Fruit fly (Drosophila melanogaster) ovary, adult (tissue): Measurements from ENCODE around the gene CG3769.

Experiments
- CG17801 ChIP-seq: fragments of 200-800 bp; optimal IDR thresholded peaks from 2 replicates; lab custom pipeline; 2019; ENCODE audit warnings: missing biosample characterization, mild to moderate bottlenecking, missing genetic modification characterization, moderate library complexity; ENCODE audit not compliant: partially characterized antibody

Gene CG3769

DNA sequence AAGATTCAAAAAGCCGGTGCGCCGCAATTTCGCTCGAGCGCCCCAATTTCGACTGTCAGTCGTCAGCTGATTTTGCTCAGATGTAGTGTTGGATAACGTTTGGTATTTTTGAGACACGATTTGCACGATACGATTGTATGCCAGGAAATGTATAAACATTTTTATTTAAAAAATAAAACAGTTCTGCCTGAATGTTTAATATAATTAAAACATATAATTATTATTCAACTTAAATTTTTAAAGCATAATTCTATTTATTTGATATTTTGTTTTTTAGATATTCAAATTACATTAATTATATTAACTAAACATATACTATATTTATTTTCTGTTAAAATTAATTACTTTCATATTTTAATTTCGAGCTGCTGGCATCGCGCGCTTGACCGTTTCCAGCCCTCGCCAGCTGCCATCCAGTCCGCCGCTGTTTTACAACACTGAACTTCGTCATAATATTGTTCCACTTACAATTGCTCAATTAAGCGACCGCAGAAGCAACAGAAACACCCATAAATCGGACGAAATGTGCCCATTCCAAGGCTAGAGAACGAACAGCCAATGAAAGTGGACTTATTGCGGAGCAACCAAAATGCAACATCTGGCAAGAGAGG lies 4.1 kb upstream of the CG3769 start, which contains the start of the genes FucTB and scat:
Gene FucTB, minus strand, starts transcription at position 61 of the 611 bp plus-strand sequence.
Gene scat, plus strand, starts transcription at position 414 of the 611 bp plus-strand sequence.
- peak; percentile 85 for TF ChIP-seq CG17801 (GFP tag; lab: Kevin White, UChicago)

DNA sequence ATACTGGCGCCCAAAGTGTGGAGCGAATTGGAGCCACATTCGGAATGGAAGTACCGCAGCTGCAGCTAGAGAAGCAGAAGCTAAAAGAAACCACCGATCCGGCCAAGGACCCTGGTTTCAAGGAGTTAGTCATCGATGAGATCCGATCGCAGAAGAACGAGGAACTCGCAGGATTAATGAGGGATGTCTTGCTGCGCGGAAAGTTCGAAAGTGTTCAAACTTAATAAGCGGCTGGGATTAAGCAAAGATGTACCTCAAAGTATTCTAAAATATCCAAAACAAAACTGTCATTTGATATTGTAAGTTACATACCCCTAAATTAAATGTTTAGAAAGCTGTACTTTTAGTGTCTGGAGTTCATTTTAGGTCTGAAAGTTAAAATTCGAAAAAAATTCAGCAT lies 1.3 kb downstream of the CG3769 start, which contains the start of gene RpS28-like:
Gene RpS28-like, plus strand, starts transcription at position 301 of the 400 bp plus-strand sequence.
- TF ChIP-seq CG17801 (GFP tag; lab: Kevin White, UChicago) = no peak

DNA sequence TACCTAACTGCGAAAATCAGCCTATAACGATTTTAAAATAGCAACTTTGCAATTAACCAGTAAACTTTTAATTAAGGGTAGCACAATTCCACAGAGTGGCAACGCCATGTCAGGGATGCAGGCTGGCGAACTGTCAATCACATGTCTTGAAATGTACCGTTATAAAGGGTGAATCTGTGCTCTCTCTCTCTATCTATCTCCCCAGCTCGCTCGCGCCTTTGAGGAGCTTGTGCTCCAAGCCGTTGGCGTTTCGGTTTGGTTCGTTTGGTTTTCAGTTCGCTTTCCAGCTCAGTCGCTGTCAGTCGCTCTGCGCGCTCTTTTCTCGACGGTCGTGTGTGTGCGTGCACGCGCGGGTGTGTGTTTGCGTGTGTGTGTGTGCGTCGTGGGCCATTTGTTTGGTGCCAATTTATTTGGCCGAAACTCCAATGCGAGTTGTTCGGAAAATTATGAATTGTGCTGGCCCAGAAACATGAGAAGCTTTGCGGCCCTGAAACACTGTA lies 2.1 kb downstream of the CG3769 start, which contains the start of gene numb:
Gene numb, plus strand, starts transcription at position 254 of the 500 bp plus-strand sequence.
- TF ChIP-seq CG17801 (GFP tag; lab: Kevin White, UChicago) = peak; percentile 55

DNA sequence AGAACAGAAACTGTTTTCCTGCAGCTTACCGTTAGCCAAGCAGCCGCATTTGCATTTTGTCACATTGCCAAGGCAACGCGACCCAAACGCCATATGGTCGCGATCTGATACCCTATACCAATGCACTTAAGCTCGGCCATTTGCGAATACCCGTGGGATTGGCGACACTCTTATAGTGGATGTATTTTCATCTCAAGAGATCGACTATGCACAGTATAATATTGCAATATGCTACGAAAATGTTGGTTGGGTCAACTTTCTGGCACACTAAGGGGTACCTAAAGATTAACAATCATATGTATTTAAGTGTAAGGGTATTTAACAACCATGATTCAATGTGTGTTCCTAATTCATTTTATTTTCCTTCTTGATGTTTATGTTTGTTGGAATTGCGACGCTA lies 3.0 kb downstream of the CG3769 start:
- TF ChIP-seq CG17801 (GFP tag; lab: Kevin White, UChicago) = peak; percentile 37

DNA sequence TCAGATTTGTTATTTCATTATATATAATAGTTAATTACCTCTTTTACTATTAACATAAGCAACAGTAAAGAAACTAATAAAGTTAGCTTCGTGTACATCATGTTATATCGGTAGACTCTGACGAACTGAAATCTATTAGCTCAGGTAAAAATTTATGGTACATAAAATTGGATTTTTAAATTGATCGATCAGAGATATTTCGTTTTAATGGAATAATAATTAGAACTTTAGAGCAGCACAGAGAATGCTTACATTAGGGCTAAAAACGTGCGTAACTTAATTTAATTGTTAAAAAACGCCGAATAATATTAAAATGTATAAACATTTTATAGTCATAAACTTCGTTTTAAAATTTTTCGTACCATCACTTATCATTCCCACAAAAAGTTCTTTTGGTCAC lies 5.4 kb downstream of the CG3769 start, which contains the start of gene CG33723:
Gene CG33723, minus strand, starts transcription at position 101 of the 400 bp plus-strand sequence.
- no peak for TF ChIP-seq CG17801 (GFP tag; lab: Kevin White, UChicago)

DNA sequence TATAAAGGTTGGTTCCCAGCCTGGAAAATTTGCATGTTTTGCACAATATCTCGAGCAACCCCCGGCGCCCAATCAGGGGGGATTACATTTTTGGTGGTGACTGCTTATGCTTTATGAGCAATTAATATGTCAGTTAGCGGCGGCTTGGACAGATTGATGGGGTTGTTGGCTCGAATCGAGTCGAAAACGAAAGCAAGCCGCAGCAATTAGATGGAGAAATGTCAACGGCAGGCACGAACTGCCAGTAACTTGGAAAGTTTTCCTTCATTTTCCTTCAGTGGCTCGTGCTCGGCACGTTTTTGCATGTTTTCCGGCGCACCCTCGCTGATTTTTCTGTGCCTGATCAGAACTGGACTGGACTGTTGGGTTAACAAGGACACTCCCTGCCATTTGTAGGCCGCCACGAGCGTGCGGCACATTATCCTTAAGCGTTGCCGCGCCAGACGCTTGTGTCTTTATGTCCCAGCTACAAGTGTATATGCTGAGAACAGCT lies 7.6 kb downstream of the CG3769 start:
- TF ChIP-seq CG17801 (GFP tag; lab: Kevin White, UChicago) = no peak

DNA sequence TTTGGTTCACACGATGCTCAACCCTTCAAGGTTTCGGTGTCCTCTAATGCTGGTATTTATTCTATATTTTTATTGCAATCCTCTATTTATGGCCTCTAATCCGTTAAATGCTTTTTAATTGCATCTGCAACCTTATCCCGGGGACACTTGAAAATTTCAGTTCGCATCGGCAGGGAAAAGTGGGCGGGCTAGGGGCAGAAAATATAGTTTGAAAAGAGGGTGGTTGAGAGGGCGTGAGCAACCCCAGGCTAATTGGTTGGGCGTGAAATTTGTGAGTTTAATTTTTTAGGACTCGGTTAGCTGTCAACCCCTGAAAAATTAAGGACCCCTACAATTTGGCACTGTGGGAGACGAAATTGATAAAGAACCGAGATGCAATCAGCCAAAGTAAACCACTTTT lies 10.6 kb downstream of the CG3769 start:
- no peak for TF ChIP-seq CG17801 (GFP tag; lab: Kevin White, UChicago)

DNA sequence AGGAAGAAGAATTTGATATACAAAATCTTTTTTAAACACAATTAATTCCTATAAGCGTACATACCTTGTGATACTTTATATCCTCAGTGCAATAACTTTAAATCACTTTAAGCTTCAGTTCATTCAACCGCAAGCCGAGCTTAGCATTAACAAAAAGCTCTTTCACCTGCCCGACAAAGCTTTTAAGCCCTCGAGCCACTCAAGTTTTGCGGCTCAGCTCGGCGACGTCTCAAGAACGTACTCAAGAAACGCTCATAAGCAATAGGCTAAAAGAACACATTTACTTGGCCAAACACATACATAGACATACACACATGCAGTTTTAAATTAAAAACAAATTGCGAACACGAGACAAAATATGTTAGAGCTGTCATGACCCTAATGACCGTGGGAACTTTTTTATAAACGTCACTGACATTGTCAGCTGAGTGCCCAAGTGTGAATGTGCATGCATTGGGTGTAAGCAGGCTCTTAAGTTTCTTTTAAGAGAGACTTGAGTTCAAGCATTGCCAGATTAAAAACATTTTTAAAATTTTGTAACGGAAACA lies 11.3 kb downstream of the CG3769 start:
- TF ChIP-seq CG17801 (GFP tag; lab: Kevin White, UChicago) = no peak

DNA sequence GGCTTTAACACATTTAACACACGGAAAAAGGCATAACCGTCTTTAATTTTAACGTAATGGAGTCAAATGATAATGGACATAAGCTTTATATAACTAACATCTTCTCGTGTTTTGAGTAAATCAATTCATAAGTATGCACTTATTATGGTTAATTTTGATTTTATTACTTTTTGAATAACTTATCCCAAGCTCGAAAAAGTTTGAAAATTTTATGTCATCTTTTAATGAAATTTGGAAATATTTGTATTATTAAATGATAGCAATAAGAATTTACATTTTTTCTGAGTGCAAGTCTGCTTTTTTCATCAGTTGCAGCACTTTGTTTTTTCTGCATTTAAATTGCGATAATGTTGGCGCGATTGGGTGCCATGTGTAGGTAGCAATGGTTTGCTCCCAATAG lies 12.6 kb downstream of the CG3769 start:
- TF ChIP-seq CG17801 (GFP tag; lab: Kevin White, UChicago) = no peak

DNA sequence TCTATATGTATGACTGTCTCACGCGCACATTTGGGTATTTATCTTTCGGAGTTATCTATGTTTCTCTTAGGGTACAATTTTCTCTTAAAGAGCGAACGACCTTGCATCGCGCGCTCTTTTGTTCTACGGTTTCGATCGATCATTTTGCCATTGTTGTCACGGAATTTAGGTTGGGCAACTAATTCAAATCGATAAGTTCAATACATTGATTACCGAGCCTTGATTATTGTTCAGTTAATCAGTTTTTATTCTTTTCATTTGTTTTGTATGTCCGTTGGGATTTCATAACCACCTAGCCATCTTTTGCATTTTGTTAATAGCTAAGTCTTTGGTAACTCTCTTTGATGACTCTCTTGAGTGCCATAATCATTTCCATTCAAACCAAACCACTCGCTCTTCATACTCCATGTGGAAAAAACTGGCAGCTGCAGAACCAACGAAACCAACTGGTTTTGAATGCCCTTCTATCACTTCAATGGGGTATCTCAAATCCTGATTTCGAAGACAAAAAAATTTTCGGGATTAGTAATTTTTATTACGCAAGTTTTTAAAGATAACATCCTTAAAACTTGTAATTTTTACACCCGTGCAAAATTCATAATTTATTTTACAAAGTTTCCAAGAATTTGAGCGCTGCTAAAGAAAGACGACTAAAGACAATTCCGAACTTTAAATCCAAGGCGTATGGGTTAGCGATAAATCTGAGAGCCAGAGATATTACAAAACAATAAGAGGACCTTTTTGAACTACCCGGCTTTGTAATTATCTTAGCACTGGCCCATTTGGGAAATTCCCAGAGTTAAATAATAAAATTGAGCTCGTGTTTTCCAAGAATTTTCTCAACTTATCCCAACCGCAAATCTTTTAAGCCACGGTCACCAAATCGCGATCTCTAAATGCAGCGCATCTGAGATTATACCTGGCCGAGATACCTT lies 13.4 kb downstream of the CG3769 start:
- no peak for TF ChIP-seq CG17801 (GFP tag; lab: Kevin White, UChicago)

DNA sequence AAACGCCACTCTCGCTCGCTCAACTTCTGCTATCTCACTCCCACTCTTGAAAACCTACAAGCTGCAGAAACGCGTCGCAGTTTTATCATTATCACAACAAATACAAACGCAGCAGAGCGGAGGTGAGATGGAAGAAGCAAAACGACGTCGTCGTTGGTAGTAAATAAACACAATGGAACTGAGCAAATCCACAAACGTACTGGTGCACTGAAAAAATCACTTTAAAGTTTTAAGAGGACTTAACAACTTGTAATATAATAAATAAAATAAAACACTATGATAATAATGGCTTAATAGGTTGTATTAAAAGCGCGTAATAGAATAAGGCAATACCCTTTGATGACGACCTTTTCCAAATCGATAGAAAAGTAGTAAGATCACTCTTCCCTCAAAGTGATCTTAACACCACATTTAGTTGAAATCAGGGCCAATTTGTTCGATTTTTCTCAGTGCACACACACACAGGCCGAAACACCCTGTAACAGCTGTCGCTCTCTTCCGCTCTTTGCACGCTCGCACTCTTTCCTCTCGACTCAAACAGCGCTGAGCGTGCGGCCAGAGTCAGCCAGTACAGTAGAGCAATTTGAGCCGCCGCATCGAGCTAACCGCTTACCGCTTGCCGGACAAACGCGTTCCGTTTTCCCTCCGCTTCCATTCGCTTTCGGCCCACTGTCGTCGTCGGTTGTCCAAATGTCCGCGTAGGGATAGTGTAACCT lies 14.2 kb downstream of the CG3769 start:
- TF ChIP-seq CG17801 (GFP tag; lab: Kevin White, UChicago) = peak; percentile 96

DNA sequence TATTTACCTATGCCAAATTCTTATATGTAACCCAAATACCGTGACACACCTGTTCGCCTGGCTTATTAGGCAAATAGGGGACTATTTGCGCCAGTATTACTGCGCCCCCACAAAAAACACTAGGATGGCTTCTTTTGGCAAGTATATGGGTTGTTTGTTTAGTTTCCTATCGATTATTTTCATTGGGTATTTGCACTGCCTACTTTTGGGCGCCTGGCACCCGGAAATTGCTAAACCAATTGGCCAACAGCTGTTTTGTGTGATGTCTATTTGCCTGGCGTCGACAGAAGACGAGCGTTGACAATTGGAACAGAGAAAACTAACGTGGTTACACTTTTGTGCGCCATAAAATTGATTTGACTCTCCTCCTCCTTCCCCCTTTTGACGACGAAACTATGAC lies 17.8 kb downstream of the CG3769 start:
- no peak for TF ChIP-seq CG17801 (GFP tag; lab: Kevin White, UChicago)

DNA sequence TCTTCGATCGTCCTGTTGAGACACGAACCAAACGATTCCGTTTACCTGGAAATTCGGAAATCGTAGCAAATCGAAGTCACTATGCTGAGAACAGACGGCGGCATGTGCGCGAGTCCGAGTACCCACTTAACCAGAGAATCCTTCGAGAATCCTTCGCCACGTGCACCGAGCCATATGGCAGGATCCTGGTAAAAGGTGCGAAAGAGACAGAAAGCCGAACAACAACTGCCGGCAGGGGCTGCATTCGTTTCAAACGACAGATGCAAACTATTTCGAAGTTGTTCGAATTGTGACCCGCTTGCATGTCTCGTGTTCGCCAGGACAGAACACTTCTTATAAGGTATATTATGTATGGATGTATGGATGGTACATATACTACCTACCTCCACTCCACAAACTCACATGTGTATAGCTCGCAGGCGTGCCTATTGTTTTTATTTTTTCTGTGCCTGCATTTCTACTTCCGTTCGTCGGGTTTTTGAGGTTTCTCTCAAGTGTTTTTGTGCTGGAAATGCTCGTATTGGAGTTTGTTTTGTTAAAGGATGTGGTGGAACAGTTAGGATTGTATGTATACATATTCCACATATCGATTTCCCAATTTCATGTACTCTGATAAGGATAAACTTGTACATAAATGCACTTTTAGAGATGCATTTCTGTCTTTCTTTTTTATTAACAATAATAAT lies 19.3 kb downstream of the CG3769 start:
- no peak for TF ChIP-seq CG17801 (GFP tag; lab: Kevin White, UChicago)
